Worm (Caenorhabditis elegans) whole organism, early embryonic: ENCODE measurements around the gene F01G10.9.

Experiments
- B0310.2 ChIP-seq: sonication (generic microtip); optimal IDR thresholded peaks from 2 replicates; lab custom pipeline; 2016; ENCODE audit warnings: mild to moderate bottlenecking, missing genetic modification characterization, missing compliant biosample characterization
- F13C5.2 ChIP-seq: sonication (generic microtip); optimal IDR thresholded peaks from 2 replicates; lab custom pipeline; 2017; ENCODE audit warnings: mild to moderate bottlenecking, missing genetic modification characterization, inconsistent platforms, missing compliant biosample characterization
- aly-1 ChIP-seq: sonication (generic microtip); optimal IDR thresholded peaks from 2 replicates; lab custom pipeline; 2016; ENCODE audit warnings: missing genetic modification characterization, missing compliant biosample characterization
- ama-1 ChIP-seq: fragments of 150-350 bp; optimal IDR thresholded peaks from 2 replicates; lab custom pipeline; 2014
- ceh-13 ChIP-seq: fragments of 200-800 bp; sonication (Bioruptor generic); optimal IDR thresholded peaks from 2 replicates; lab custom pipeline; 2018; ENCODE audit warnings: mild to moderate bottlenecking, missing genetic modification characterization, missing compliant biosample characterization
- ceh-36 ChIP-seq: sonication (generic microtip); optimal IDR thresholded peaks from 2 replicates; lab custom pipeline; 2016; ENCODE audit warnings: missing genetic modification characterization, inconsistent platforms, missing compliant biosample characterization
- ets-7 ChIP-seq: sonication (generic microtip); optimal IDR thresholded peaks from 2 replicates; lab custom pipeline; 2016; ENCODE audit warnings: missing genotype, missing genetic modification characterization, missing compliant biosample characterization
- flt-1 ChIP-seq: fragments of 200-800 bp; sonication (Bioruptor generic); IDR thresholded peaks from 2 replicates; pipeline ENCODE4 v1.3.6; 2022; ENCODE audit warnings: missing genetic modification characterization, missing compliant biosample characterization
- hmbx-1 ChIP-seq: sonication (generic microtip); optimal IDR thresholded peaks from 2 replicates; lab custom pipeline; 2016; ENCODE audit warnings: mild to moderate bottlenecking, missing genetic modification characterization, missing compliant biosample characterization
- hmg-4 ChIP-seq: fragments of 200-800 bp; sonication (Bioruptor generic); optimal IDR thresholded peaks from 2 replicates; lab custom pipeline; 2018; ENCODE audit warnings: mild to moderate bottlenecking, missing genetic modification characterization, missing compliant biosample characterization
- hnd-1 ChIP-seq: sonication (generic microtip); optimal IDR thresholded peaks from 2 replicates; lab custom pipeline; 2016; ENCODE audit warnings: missing genetic modification characterization, missing compliant biosample characterization
- pes-1 ChIP-seq: fragments of 200-800 bp; sonication (Bioruptor generic); IDR thresholded peaks from 2 replicates; pipeline ENCODE4 v1.3.6; 2022; ENCODE audit warnings: missing genetic modification reagents, missing genetic modification characterization, missing compliant biosample characterization
- scrt-1 ChIP-seq: fragments of 200-800 bp; sonication (Bioruptor generic); IDR thresholded peaks from 2 replicates; pipeline ENCODE4 v1.3.6; 2022; ENCODE audit warnings: missing genetic modification characterization, missing compliant biosample characterization
- sea-1 ChIP-seq: fragments of 200-800 bp; sonication (Bioruptor generic); conservative IDR thresholded peaks from 2 replicates; pipeline ENCODE4 v1.3.6; 2022; ENCODE audit warnings: missing genetic modification characterization, missing compliant biosample characterization
- tbx-11 ChIP-seq: fragments of 200-800 bp; sonication (Bioruptor generic); IDR thresholded peaks from 2 replicates; pipeline ENCODE4 v1.3.6; 2022; ENCODE audit warnings: missing genetic modification characterization, missing compliant biosample characterization
- tbx-37 ChIP-seq: fragments of 200-800 bp; sonication (Bioruptor generic); conservative IDR thresholded peaks from 2 replicates; pipeline ENCODE4 v1.3.6; 2022; ENCODE audit warnings: missing genetic modification reagents, missing genetic modification characterization, missing compliant biosample characterization
- tra-4 ChIP-seq: sonication (generic microtip); optimal IDR thresholded peaks from 2 replicates; lab custom pipeline; 2017; ENCODE audit warnings: missing genetic modification characterization, missing compliant biosample characterization

F01G10.9 gene

DNA sequence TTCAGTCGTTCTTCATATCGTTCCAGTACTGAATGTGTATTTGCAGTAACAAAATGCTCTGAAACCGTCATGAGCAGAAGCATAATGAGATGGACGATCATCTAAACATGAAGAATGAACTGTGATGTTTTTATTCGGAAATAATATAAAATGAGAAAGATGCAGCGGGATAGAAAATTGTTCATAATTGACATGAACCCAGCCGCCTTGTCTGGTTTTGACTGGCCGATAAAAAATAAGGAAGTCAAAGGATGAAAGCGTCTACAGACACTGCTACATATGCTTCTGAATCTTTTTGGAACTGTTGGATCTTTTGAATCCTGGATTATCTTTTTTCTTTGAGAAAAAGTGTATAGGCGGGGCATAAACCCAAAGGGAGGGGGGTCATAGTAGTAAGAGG lies at the start of gene F01G10.9:
Gene F01G10.9 (minus strand): TSS at position 101 of the 400 bp plus-strand sequence.
- TF ChIP-seq hmbx-1 = no peak
- no peak for TF ChIP-seq B0310.2 (tag; lab: Kevin White, UChicago)
- no peak for TF ChIP-seq ceh-13 (GFP tag; lab: Kevin White, UChicago)
- TF ChIP-seq tbx-37 (GFP tag; lab: Robert Waterston, UW) = no peak
- TF ChIP-seq flt-1 (GFP tag; lab: Robert Waterston, UW) = no peak
- TF ChIP-seq ama-1 (lab: Kevin White, UChicago) = no peak
- TF ChIP-seq scrt-1 (GFP tag; lab: Robert Waterston, UW) = no peak
- no peak for TF ChIP-seq tbx-11 (GFP tag; lab: Robert Waterston, UW)
- TF ChIP-seq ets-7 = no peak
- TF ChIP-seq hmg-4 (GFP tag; lab: Kevin White, UChicago) = no peak
- no peak for TF ChIP-seq hnd-1 (tag; lab: Kevin White, UChicago)
- no peak for TF ChIP-seq tra-4 (tag; lab: Kevin White, UChicago)
- TF ChIP-seq aly-1 (tag; lab: Kevin White, UChicago) = no peak
- TF ChIP-seq ceh-36 (tag; lab: Kevin White, UChicago) = no peak
- TF ChIP-seq pes-1 (GFP tag; lab: Robert Waterston, UW) = no peak

DNA sequence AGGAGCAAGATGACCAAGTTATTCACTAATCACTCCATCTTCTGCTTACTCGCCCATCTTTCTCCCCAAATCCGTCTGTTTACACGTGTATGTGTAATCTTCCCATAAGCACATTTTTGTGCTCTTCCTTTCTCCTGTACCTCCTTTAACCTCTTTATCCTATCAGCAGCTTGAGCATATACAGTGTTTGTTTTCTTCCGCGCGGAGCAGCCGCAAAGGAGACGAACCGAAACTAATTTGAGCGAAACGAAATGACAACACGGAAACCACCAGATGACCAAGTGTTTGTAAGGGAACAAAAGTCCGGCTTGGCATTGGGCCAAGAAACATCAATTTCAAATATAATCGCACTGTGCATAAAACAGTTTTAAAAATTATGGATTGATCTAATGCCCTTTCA lies 44.9 kb upstream of the F01G10.9 start:
- TF ChIP-seq tbx-37 (GFP tag; lab: Robert Waterston, UW) (no peak), pes-1 (GFP tag; lab: Robert Waterston, UW) (no peak), ceh-13 (GFP tag; lab: Kevin White, UChicago) (no peak), tra-4 (tag; lab: Kevin White, UChicago) (no peak), ets-7 (no peak), B0310.2 (tag; lab: Kevin White, UChicago) (no peak), tbx-11 (GFP tag; lab: Robert Waterston, UW) (no peak), hmg-4 (GFP tag; lab: Kevin White, UChicago) (no peak), sea-1 (no peak), flt-1 (GFP tag; lab: Robert Waterston, UW) (no peak), ceh-36 (tag; lab: Kevin White, UChicago) (no peak), hnd-1 (tag; lab: Kevin White, UChicago) (no peak), aly-1 (tag; lab: Kevin White, UChicago) (no peak), hmbx-1 (no peak), ama-1 (lab: Kevin White, UChicago) (no peak), F13C5.2 (no peak), scrt-1 (GFP tag; lab: Robert Waterston, UW) (no peak)

DNA sequence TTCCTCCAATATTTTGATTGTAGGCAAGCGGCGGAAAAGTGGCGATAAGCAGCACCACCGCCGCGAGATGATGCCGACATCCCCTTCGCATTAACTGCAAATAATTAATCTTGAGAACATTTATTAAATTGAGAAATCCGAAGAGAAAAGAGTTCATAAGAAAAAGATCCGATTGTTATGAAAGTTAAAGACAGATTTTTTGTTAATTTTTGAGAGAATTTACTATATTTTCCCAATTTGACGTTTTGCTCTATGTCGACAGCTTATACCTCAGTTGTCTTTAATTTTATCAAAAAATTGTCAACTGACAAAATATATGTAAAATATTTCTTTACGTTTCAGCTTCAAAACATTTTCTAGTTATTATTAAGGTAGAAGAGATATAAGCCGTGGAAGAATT lies 42.7 kb upstream of the F01G10.9 start, which contains the start of gene R09E10.5:
Gene R09E10.5 (minus strand): TSS at position 101 of the 400 bp plus-strand sequence.
- TF ChIP-seq sea-1 (no peak), hmbx-1 (no peak), ceh-36 (tag; lab: Kevin White, UChicago) (no peak), ama-1 (lab: Kevin White, UChicago) (no peak), scrt-1 (GFP tag; lab: Robert Waterston, UW) (no peak), tra-4 (tag; lab: Kevin White, UChicago) (no peak), F13C5.2 (no peak), hnd-1 (tag; lab: Kevin White, UChicago) (no peak), ets-7 (no peak), flt-1 (GFP tag; lab: Robert Waterston, UW) (no peak), pes-1 (GFP tag; lab: Robert Waterston, UW) (no peak), aly-1 (tag; lab: Kevin White, UChicago) (no peak), hmg-4 (GFP tag; lab: Kevin White, UChicago) (no peak)

DNA sequence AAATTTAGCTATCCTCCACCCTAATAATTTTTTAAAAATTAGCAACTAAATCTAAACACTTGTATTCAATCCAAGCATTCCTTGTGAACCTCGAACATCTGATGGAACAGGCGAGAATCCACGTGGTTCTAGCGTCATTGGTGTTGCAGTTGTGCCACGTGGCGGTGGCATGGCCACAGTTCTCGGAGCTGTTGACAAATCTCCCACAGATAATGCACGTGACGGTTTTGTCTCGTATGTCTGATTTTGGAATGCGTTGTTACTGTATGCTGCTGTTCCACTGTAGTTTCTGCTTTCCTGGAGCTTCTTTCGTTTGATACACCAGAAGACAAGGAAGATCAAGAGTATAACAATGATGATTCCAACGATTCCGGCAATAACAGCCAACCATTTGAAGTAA lies 36.6 kb upstream of the F01G10.9 start:
- TF ChIP-seq ceh-36 (tag; lab: Kevin White, UChicago) (no peak), sea-1 (no peak), scrt-1 (GFP tag; lab: Robert Waterston, UW) (no peak), hmbx-1 (no peak), tbx-11 (GFP tag; lab: Robert Waterston, UW) (no peak), flt-1 (GFP tag; lab: Robert Waterston, UW) (no peak), tra-4 (tag; lab: Kevin White, UChicago) (no peak), ama-1 (lab: Kevin White, UChicago) (no peak), pes-1 (GFP tag; lab: Robert Waterston, UW) (no peak), tbx-37 (GFP tag; lab: Robert Waterston, UW) (no peak), aly-1 (tag; lab: Kevin White, UChicago) (no peak), hmg-4 (GFP tag; lab: Kevin White, UChicago) (no peak), B0310.2 (tag; lab: Kevin White, UChicago) (no peak), ceh-13 (GFP tag; lab: Kevin White, UChicago) (no peak), hnd-1 (tag; lab: Kevin White, UChicago) (no peak), F13C5.2 (no peak), ets-7 (no peak)

DNA sequence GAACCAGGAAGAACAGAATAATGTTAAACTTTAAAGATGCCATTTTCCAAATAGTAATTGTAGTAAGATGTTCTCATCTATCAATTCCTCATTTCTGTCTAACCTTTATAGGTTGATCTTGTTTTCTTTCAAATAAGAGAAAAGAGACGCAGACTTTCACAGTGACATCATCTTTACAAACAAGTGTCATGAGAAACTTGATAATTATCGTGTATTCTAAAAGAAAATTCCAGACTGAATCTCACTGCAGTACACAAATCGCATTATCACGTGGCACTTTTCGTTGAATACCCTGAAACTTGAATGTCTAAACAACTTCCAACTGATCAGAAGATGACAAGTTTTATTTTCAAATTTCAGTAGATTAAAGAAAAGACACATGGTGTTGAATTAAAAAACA lies 35.6 kb upstream of the F01G10.9 start, which contains the start of gene R09E10.13:
Gene R09E10.13 (minus strand): TSS at position 61 of the 400 bp plus-strand sequence.
- TF ChIP-seq ama-1 (lab: Kevin White, UChicago) (no peak), hnd-1 (tag; lab: Kevin White, UChicago) (no peak), B0310.2 (tag; lab: Kevin White, UChicago) (no peak), aly-1 (tag; lab: Kevin White, UChicago) (no peak)

DNA sequence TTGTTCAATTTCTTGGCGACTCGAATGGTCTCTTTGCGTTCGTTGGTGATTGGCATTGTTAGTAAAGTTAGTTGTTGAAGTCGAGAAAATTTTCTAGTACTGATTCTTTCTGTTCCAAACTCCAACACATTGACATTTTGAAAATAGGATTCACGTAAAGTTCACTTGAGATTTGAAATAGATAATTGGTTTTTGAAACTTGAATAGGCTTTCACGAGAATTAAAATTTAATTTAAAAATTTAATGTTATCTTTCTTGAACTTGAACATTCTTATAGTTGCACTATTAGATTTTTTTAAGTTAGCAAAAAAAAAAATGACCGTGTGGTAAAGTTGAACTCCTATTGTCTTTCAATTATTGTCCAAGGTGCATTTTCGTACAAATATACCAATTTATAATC lies 34.6 kb upstream of the F01G10.9 start, which contains the start of gene R09E10.6:
Gene R09E10.6 (minus strand): TSS at position 101 of the 400 bp plus-strand sequence.
- TF ChIP-seq hmg-4 (GFP tag; lab: Kevin White, UChicago) (no peak), B0310.2 (tag; lab: Kevin White, UChicago) (no peak), tra-4 (tag; lab: Kevin White, UChicago) (no peak), ceh-13 (GFP tag; lab: Kevin White, UChicago) (no peak), hnd-1 (tag; lab: Kevin White, UChicago) (no peak), scrt-1 (GFP tag; lab: Robert Waterston, UW) (no peak), hmbx-1 (no peak), sea-1 (no peak), pes-1 (GFP tag; lab: Robert Waterston, UW) (no peak), ceh-36 (tag; lab: Kevin White, UChicago) (no peak)

DNA sequence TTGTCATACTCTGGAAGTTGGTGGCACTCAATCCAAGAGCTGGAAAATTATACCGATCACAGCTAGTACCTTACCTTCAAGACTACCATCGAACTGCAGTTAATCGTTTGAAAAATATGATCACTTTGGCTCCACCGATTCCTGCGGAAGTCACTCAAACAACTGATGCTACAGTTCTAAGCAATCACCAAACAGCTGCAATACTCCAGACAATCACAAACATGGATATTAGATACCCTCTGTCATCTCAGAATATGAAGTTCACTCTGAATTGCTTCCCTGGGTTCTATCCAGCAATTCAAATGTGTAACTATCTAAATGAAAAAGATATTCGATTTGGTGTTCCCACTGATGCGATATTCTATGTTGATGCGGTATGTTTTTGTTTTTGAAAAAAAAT lies 29.1 kb upstream of the F01G10.9 start:
- TF ChIP-seq ets-7 = no peak
- no peak for TF ChIP-seq ama-1 (lab: Kevin White, UChicago)
- no peak for TF ChIP-seq tbx-11 (GFP tag; lab: Robert Waterston, UW)
- no peak for TF ChIP-seq tbx-37 (GFP tag; lab: Robert Waterston, UW)
- no peak for TF ChIP-seq tra-4 (tag; lab: Kevin White, UChicago)
- no peak for TF ChIP-seq sea-1
- TF ChIP-seq hnd-1 (tag; lab: Kevin White, UChicago) = no peak
